Fruit fly (Drosophila melanogaster) whole organism, adult: ENCODE results near the gene exex.

Experiments
- Hr96 ChIP-seq: fragments of 200-800 bp; sonication (Bioruptor generic); optimal IDR thresholded peaks from 2 replicates; lab custom pipeline; 2016; ENCODE audit warnings: missing biosample characterization, missing genetic modification characterization
- Mnt ChIP-seq: fragments of 200-800 bp; sonication (Bioruptor generic); optimal IDR thresholded peaks from 2 replicates; lab custom pipeline; 2016; ENCODE audit warnings: missing biosample characterization, mild to moderate bottlenecking, missing genetic modification characterization

- no peak for TF ChIP-seq Mnt (GFP tag; lab: Kevin White, UChicago)
- no peak for TF ChIP-seq Hr96
Observed at dm6 chr3L:7935409-7935932, 12.5 kb upstream of the exex start.
